Worm (Caenorhabditis elegans) whole organism, L4 larva: ENCODE data around the gene F22B5.4.

Experiments
- D1046.2 ChIP-seq: fragments of 200-800 bp; sonication (Bioruptor generic); IDR thresholded peaks from 2 replicates; pipeline ENCODE4 v1.3.6; 2022; ENCODE audit warnings: missing genetic modification characterization, missing compliant biosample characterization
- F49E8.2 ChIP-seq: sonication (generic microtip); optimal IDR thresholded peaks from 2 replicates; lab custom pipeline; 2016; ENCODE audit warnings: missing compliant biosample characterization, mild to moderate bottlenecking, missing genetic modification characterization, borderline replicate concordance
- Y5F2A.4 ChIP-seq: fragments of 200-800 bp; sonication (Bioruptor generic); optimal IDR thresholded peaks from 2 replicates; lab custom pipeline; 2018; ENCODE audit warnings: mild to moderate bottlenecking, missing genetic modification characterization, missing compliant biosample characterization
- daf-12 ChIP-seq: fragments of 150-350 bp; optimal IDR thresholded peaks from 2 replicates; lab custom pipeline; 2014; ENCODE audit warnings: missing biosample characterization, missing genetic modification reagents, missing genetic modification characterization
- hlh-30 ChIP-seq: sonication (generic microtip); optimal IDR thresholded peaks from 2 replicates; lab custom pipeline; 2017; ENCODE audit warnings: antibody characterized with exemption, mild to moderate bottlenecking, missing genetic modification characterization, missing compliant biosample characterization; ENCODE audit not compliant: insufficient read depth
- lin-13 ChIP-seq: fragments of 150-350 bp; optimal IDR thresholded peaks from 2 replicates; lab custom pipeline; 2014; ENCODE audit warnings: missing biosample characterization, missing genetic modification reagents, missing genetic modification characterization
- lin-15B ChIP-seq: fragments of 150-350 bp; sonication (generic microtip); optimal IDR thresholded peaks from 3 replicates; lab custom pipeline; 2014; ENCODE audit warnings: missing biosample characterization, missing genetic modification characterization
- pha-4 ChIP-seq, 2 experiments: fragments of 150-350 bp in 1 of 2; fragments of 200-800 bp in 1 of 2; sonication (Bioruptor generic) in 1 of 2; IDR thresholded peaks in 1 of 2; optimal IDR thresholded peaks in 1 of 2; 2 replicates each; pipeline versions ENCODE4 v1.3.6 to Lab custom; 2014 to 2022; ENCODE audit warnings: missing genetic modification characterization in 2 of 2, missing genetic modification reagents in 2 of 2, missing biosample characterization in 1 of 2, missing compliant biosample characterization in 1 of 2
- tag-97 ChIP-seq: fragments of 200-800 bp; sonication (Bioruptor generic); IDR thresholded peaks from 2 replicates; pipeline ENCODE4 v1.3.6; 2022; ENCODE audit warnings: missing genetic modification characterization, missing compliant biosample characterization
- unc-39 ChIP-seq: sonication (generic microtip); optimal IDR thresholded peaks from 2 replicates; lab custom pipeline; 2017; ENCODE audit warnings: missing biosample characterization, missing genetic modification characterization
- unc-62 ChIP-seq, 3 experiments: fragments of 150-350 bp in 1 of 3; sonication (generic microtip); optimal IDR thresholded peaks in 2 of 3; peaks in 1 of 3; 1 replicate in 1 of 3; 2 replicates in 2 of 3; lab custom pipeline; 2014 to 2017; ENCODE audit warnings: missing biosample characterization in 3 of 3, missing genetic modification characterization in 3 of 3, missing genetic modification reagents in 3 of 3, missing genotype in 1 of 3

- peak in 1 of 2 experiments; percentile 5 for TF ChIP-seq unc-62 (GFP tag; optimal IDR thresholded peaks at IDR 0.05 in 1 of 2; lab: Kevin White, UChicago)
- TF ChIP-seq unc-62 (tag; optimal IDR thresholded peaks at IDR 0.05; lab: Kevin White, UChicago), result no peak
- TF ChIP-seq lin-15B, result no peak
- no peak for TF ChIP-seq lin-13 (GFP tag; lab: Kevin White, UChicago)
- TF ChIP-seq daf-12 (tag; lab: Kevin White, UChicago), result no peak
- no peak for TF ChIP-seq unc-39 (tag; lab: Kevin White, UChicago)
- TF ChIP-seq pha-4 (GFP tag; IDR thresholded peaks at IDR 0.05; lab: Robert Waterston, UW), result peak; percentile 27; the same call in 1 of the 2 replicates
- TF ChIP-seq pha-4 (tag; optimal IDR thresholded peaks at IDR 0.05; lab: Kevin White, UChicago), result no peak
- TF ChIP-seq hlh-30 (tag; lab: Kevin White, UChicago), result peak; percentile 40
- no peak for TF ChIP-seq D1046.2
- TF ChIP-seq tag-97 (GFP tag; lab: Robert Waterston, UW), result no peak
- TF ChIP-seq Y5F2A.4, result no peak
- TF ChIP-seq F49E8.2 (tag; lab: Kevin White, UChicago), result no peak
Measured at ce11 chrII:8481033-8481708, 31.7 kb downstream of the F22B5.4 start.
